Fruit fly (Drosophila melanogaster) whole organism, embryonic: Measurements from ENCODE around the gene Tctp.

ENCODE experiments used
- BEAF-32 ChIP-seq: fragments of 200-800 bp; sonication (Bioruptor generic); optimal IDR thresholded peaks from 3 replicates; lab custom pipeline; 2017; ENCODE audit warnings: missing biosample characterization, missing genetic modification characterization, mild to moderate bottlenecking, moderate library complexity, missing genetic modification reagents
- CG10147 ChIP-seq: fragments of 200-800 bp; sonication (Bioruptor generic); optimal IDR thresholded peaks from 2 replicates; lab custom pipeline; 2019; ENCODE audit warnings: missing biosample characterization, mild to moderate bottlenecking, missing genetic modification characterization, moderate library complexity
- CG1233 ChIP-seq: fragments of 200-800 bp; sonication (Bioruptor generic); optimal IDR thresholded peaks from 4 replicates; lab custom pipeline; 2018; ENCODE audit warnings: missing biosample characterization, mild to moderate bottlenecking, missing genetic modification characterization
- CG12659 ChIP-seq: fragments of 200-800 bp; sonication (Bioruptor generic); optimal IDR thresholded peaks from 3 replicates; lab custom pipeline; 2017; ENCODE audit warnings: mild to moderate bottlenecking, missing biosample characterization, missing genetic modification reagents, missing genetic modification characterization
- CG12942 ChIP-seq: fragments of 200-800 bp; sonication (Bioruptor generic); optimal IDR thresholded peaks from 3 replicates; lab custom pipeline; 2016; ENCODE audit warnings: missing biosample characterization, missing genetic modification characterization
- CG13296 ChIP-seq: fragments of 200-800 bp; sonication (Bioruptor generic); optimal IDR thresholded peaks from 3 replicates; lab custom pipeline; 2018; ENCODE audit warnings: missing biosample characterization, mild to moderate bottlenecking, missing genetic modification characterization
- CG1602 ChIP-seq: fragments of 200-800 bp; sonication (Bioruptor generic); optimal IDR thresholded peaks from 3 replicates; lab custom pipeline; 2016; ENCODE audit warnings: missing biosample characterization, missing genetic modification characterization
- CG16813 ChIP-seq: fragments of 200-800 bp; sonication (Bioruptor generic); IDR thresholded peaks from 3 replicates; pipeline ENCODE4 v1.3.6; 2022; ENCODE audit warnings: missing biosample characterization, missing genetic modification characterization; ENCODE audit not compliant: partially characterized antibody
- CG18262 ChIP-seq: fragments of 200-800 bp; optimal IDR thresholded peaks from 3 replicates; lab custom pipeline; 2019; ENCODE audit warnings: missing biosample characterization, mild to moderate bottlenecking, missing genetic modification characterization, moderate library complexity
- CG32767 ChIP-seq: fragments of 200-800 bp; sonication (Bioruptor generic); IDR thresholded peaks from 2 replicates; pipeline ENCODE4 v1.3.6; 2022; ENCODE audit warnings: missing biosample characterization, missing genetic modification characterization
- CG33213 ChIP-seq: fragments of 200-800 bp; sonication (Bioruptor generic); optimal IDR thresholded peaks from 3 replicates; lab custom pipeline; 2016; ENCODE audit warnings: missing biosample characterization, missing genetic modification characterization
- CG34224 ChIP-seq: fragments of 200-800 bp; sonication (Bioruptor generic); IDR thresholded peaks from 3 replicates; pipeline ENCODE4 v1.3.6; 2022; ENCODE audit warnings: missing biosample characterization, missing genetic modification characterization; ENCODE audit not compliant: partially characterized antibody
- CG4328 ChIP-seq: fragments of 200-800 bp; sonication (Bioruptor generic); optimal IDR thresholded peaks from 3 replicates; lab custom pipeline; 2017; ENCODE audit warnings: missing biosample characterization, missing genetic modification reagents, missing genetic modification characterization
- CG4424 ChIP-seq: fragments of 200-800 bp; sonication (Bioruptor generic); optimal IDR thresholded peaks from 3 replicates; lab custom pipeline; 2016; ENCODE audit warnings: missing biosample characterization, missing genetic modification characterization
- CG7928 ChIP-seq: fragments of 200-800 bp; sonication (Bioruptor generic); optimal IDR thresholded peaks from 2 replicates; lab custom pipeline; 2017; ENCODE audit warnings: missing biosample characterization, mild to moderate bottlenecking, missing genetic modification characterization
- CG8290 ChIP-seq, 3 experiments: fragments of 200-800 bp; sonication (Bioruptor generic); optimal IDR thresholded peaks; 2 replicates each; lab custom pipeline; 2016 to 2019; ENCODE audit warnings: missing biosample characterization in 3 of 3, missing genetic modification characterization in 3 of 3, mild to moderate bottlenecking in 2 of 3, moderate library complexity in 1 of 3
- CG8388 ChIP-seq: fragments of 200-800 bp; sonication (Bioruptor generic); optimal IDR thresholded peaks from 2 replicates; lab custom pipeline; 2019; ENCODE audit warnings: missing biosample characterization, mild to moderate bottlenecking, missing genetic modification characterization, moderate library complexity
- CG9932 ChIP-seq: fragments of 200-800 bp; sonication (Bioruptor generic); IDR thresholded peaks from 2 replicates; pipeline ENCODE4 v1.3.6; 2022; ENCODE audit warnings: missing biosample characterization, missing genetic modification characterization
- D19B ChIP-seq: fragments of 200-800 bp; sonication (Bioruptor generic); optimal IDR thresholded peaks from 2 replicates; lab custom pipeline; 2017; ENCODE audit warnings: missing biosample characterization, mild to moderate bottlenecking, missing genetic modification characterization
- Dip3 ChIP-seq: fragments of 200-800 bp; sonication (Bioruptor generic); optimal IDR thresholded peaks from 3 replicates; lab custom pipeline; 2016; ENCODE audit warnings: missing biosample characterization, missing genetic modification characterization
- Fer1 ChIP-seq: fragments of 200-800 bp; sonication (Bioruptor generic); optimal IDR thresholded peaks from 2 replicates; lab custom pipeline; 2017; ENCODE audit warnings: missing biosample characterization, mild to moderate bottlenecking, missing genetic modification characterization
- HmgZ ChIP-seq: fragments of 200-800 bp; sonication (Bioruptor generic); optimal IDR thresholded peaks from 2 replicates; lab custom pipeline; 2018; ENCODE audit warnings: missing biosample characterization, mild to moderate bottlenecking, missing genetic modification characterization
- Kr ChIP-seq: fragments of 200-800 bp; sonication (Bioruptor generic); optimal IDR thresholded peaks from 2 replicates; lab custom pipeline; 2017; ENCODE audit warnings: missing biosample characterization, mild to moderate bottlenecking, missing genetic modification characterization
- Max ChIP-seq: fragments of 200-800 bp; sonication (Bioruptor generic); optimal IDR thresholded peaks from 2 replicates; lab custom pipeline; 2016; ENCODE audit warnings: missing biosample characterization, mild to moderate bottlenecking, missing genetic modification characterization
- Myb ChIP-seq: fragments of 200-800 bp; sonication (Bioruptor generic); optimal IDR thresholded peaks from 2 replicates; lab custom pipeline; 2016; ENCODE audit warnings: missing biosample characterization, missing genetic modification characterization
- Nf-YB ChIP-seq: fragments of 200-800 bp; sonication (Bioruptor generic); optimal IDR thresholded peaks from 3 replicates; lab custom pipeline; 2019; ENCODE audit warnings: missing biosample characterization, mild to moderate bottlenecking, missing genetic modification characterization, moderate library complexity
- Sox100B ChIP-seq: fragments of 200-800 bp; sonication (Bioruptor generic); optimal IDR thresholded peaks from 3 replicates; lab custom pipeline; 2018; ENCODE audit warnings: missing biosample characterization, mild to moderate bottlenecking, missing genetic modification characterization
- Trl ChIP-seq, 3 experiments: fragments of >200 bp in 2 of 3; fragments of 200-800 bp in 1 of 3; sonication (Bioruptor generic) in 1 of 3; optimal IDR thresholded peaks; 2 replicates in 1 of 3; 3 replicates in 2 of 3; lab custom pipeline; 2016 to 2017; ENCODE audit warnings: missing biosample characterization in 1 of 3, missing genetic modification characterization in 1 of 3
- Vsx1 ChIP-seq: fragments of 200-800 bp; sonication (Bioruptor generic); optimal IDR thresholded peaks from 2 replicates; lab custom pipeline; 2017; ENCODE audit warnings: missing biosample characterization, mild to moderate bottlenecking, missing genetic modification characterization, missing genetic modification reagents
- bowl ChIP-seq: fragments of 200-800 bp; sonication (Bioruptor generic); IDR thresholded peaks from 2 replicates; pipeline ENCODE4 v1.3.6; 2022; ENCODE audit warnings: missing biosample characterization, missing genetic modification characterization
- ci ChIP-seq: fragments of 200-800 bp; sonication (Bioruptor generic); IDR thresholded peaks from 3 replicates; pipeline ENCODE4 v1.3.6; 2022; ENCODE audit warnings: missing biosample characterization, missing genetic modification characterization
- dm ChIP-seq: fragments of 200-800 bp; sonication (Bioruptor generic); optimal IDR thresholded peaks from 3 replicates; lab custom pipeline; 2016; ENCODE audit warnings: missing biosample characterization, missing genetic modification characterization
- fd102C ChIP-seq: fragments of 200-800 bp; sonication (Bioruptor generic); optimal IDR thresholded peaks from 2 replicates; lab custom pipeline; 2018; ENCODE audit warnings: missing biosample characterization, mild to moderate bottlenecking, missing genetic modification characterization, moderate library complexity
- fd64A ChIP-seq: fragments of 200-800 bp; sonication (Bioruptor generic); optimal IDR thresholded peaks from 3 replicates; lab custom pipeline; 2018; ENCODE audit warnings: missing biosample characterization, mild to moderate bottlenecking, missing genetic modification characterization
- gem ChIP-seq: fragments of 200-800 bp; sonication (Bioruptor generic); optimal IDR thresholded peaks from 2 replicates; lab custom pipeline; 2019; ENCODE audit warnings: missing biosample characterization, mild to moderate bottlenecking, missing genetic modification characterization, moderate library complexity
- gsb-n ChIP-seq: fragments of 200-800 bp; sonication (Bioruptor generic); optimal IDR thresholded peaks from 3 replicates; lab custom pipeline; 2018; ENCODE audit warnings: missing biosample characterization, mild to moderate bottlenecking, missing genetic modification characterization
- hbn ChIP-seq: fragments of 200-800 bp; sonication (Bioruptor generic); IDR thresholded peaks from 2 replicates; pipeline ENCODE4 v1.3.6; 2022; ENCODE audit warnings: missing biosample characterization, missing genetic modification characterization; ENCODE audit not compliant: partially characterized antibody
- kni ChIP-seq: fragments of 200-800 bp; sonication (Bioruptor generic); optimal IDR thresholded peaks from 3 replicates; lab custom pipeline; 2017; ENCODE audit warnings: mild to moderate bottlenecking, missing biosample characterization, missing genetic modification reagents, missing genetic modification characterization
- knrl ChIP-seq: fragments of 200-800 bp; sonication (Bioruptor generic); IDR thresholded peaks from 3 replicates; pipeline ENCODE4 v1.3.6; 2022; ENCODE audit warnings: missing biosample characterization, missing genetic modification characterization; ENCODE audit not compliant: partially characterized antibody
- lola ChIP-seq, 3 experiments: fragments of >200 bp in 2 of 3; fragments of 200-800 bp in 1 of 3; sonication (Bioruptor generic) in 1 of 3; optimal IDR thresholded peaks; 2 replicates each; lab custom pipeline; 2017 to 2019; ENCODE audit warnings: missing biosample characterization in 3 of 3, missing genetic modification characterization in 3 of 3, mild to moderate bottlenecking in 1 of 3, moderate library complexity in 1 of 3
- mirr ChIP-seq: fragments of 200-800 bp; sonication (Bioruptor generic); optimal IDR thresholded peaks from 3 replicates; lab custom pipeline; 2018; ENCODE audit warnings: missing biosample characterization, mild to moderate bottlenecking, missing genetic modification characterization
- odd ChIP-seq: fragments of 200-800 bp; sonication (Bioruptor generic); optimal IDR thresholded peaks from 2 replicates; lab custom pipeline; 2017; ENCODE audit warnings: missing biosample characterization, mild to moderate bottlenecking, missing genetic modification characterization
- pho ChIP-seq: fragments of 200-800 bp; sonication (Bioruptor generic); optimal IDR thresholded peaks from 2 replicates; lab custom pipeline; 2016; ENCODE audit warnings: missing biosample characterization, missing genetic modification characterization
- so ChIP-seq: fragments of 200-800 bp; sonication (Bioruptor generic); IDR thresholded peaks from 3 replicates; pipeline ENCODE4 v1.3.6; 2022; ENCODE audit warnings: missing biosample characterization, missing genetic modification characterization
- unpg ChIP-seq: fragments of 200-800 bp; sonication (Bioruptor generic); optimal IDR thresholded peaks from 3 replicates; lab custom pipeline; 2018; ENCODE audit warnings: missing biosample characterization, mild to moderate bottlenecking, missing genetic modification characterization, moderate library complexity
- zen ChIP-seq: fragments of 200-800 bp; sonication (Bioruptor generic); optimal IDR thresholded peaks from 3 replicates; lab custom pipeline; 2018; ENCODE audit warnings: missing biosample characterization, mild to moderate bottlenecking, missing genetic modification characterization, moderate library complexity

The Tctp gene

DNA sequence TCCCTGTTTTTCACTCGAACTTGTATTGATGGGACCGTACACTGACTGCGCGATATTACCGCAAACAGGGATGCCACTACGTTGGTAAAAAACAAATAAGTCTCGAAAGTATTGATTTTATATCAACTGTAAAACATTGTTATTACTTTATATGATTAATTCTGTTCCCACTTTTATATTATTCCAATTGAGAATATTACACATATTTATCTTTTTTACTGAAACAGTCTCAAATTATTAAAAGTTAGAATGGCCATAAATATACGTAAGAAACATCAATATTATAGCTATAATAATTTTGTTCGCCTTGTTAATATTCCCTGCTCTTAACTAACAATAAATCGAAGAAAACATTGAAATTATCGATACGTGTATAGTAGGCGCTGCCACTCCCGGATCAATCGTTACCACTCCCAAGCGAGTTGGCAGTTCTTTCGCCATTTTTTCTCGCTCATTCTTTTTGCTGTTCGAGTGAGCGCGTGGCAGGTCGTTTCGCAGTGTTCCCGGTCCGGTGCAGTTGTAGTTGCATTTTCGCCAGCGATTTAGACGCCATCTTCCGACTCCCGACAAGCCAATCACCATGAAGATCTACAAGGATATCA lies at the start of gene Tctp, which contains the start of gene SdhC (continued):
- peak; percentile 20; the same call in 1 of the 3 replicates for TF ChIP-seq CG16813
- TF ChIP-seq Trl (optimal IDR thresholded peaks at IDR 0.05; lab: Kevin White, UChicago), result peak in 1 of 2 experiments; percentile 15
- TF ChIP-seq Trl (GFP tag; optimal IDR thresholded peaks at IDR 0.05; lab: Kevin White, UChicago), result peak; percentile 51
- TF ChIP-seq gsb-n, result peak; percentile 45
- TF ChIP-seq CG1602 (GFP tag; lab: Kevin White, UChicago), result peak; percentile 0
- TF ChIP-seq hbn (GFP tag; lab: Robert Waterston, UW), result peak; percentile 42; the same call in 1 of the 2 replicates
- peak; percentile 19 for TF ChIP-seq CG33213 (GFP tag; lab: Kevin White, UChicago)
- TF ChIP-seq lola (GFP tag; optimal IDR thresholded peaks at IDR 0.05; lab: Kevin White, UChicago), result peak in 1 of 3 experiments; percentile 59
- no peak for TF ChIP-seq Kr (GFP tag; lab: Kevin White, UChicago)
- no peak for TF ChIP-seq fd102C (GFP tag; lab: Kevin White, UChicago)
- 0 out of 3 replicates have a peak, but pooled peaks have one; percentile 45 for TF ChIP-seq so (GFP tag; lab: Robert Waterston, UW)
- TF ChIP-seq knrl (GFP tag; lab: Robert Waterston, UW), result peak; percentile 48; the same call in 2 of the 3 replicates
- TF ChIP-seq Fer1, result peak; percentile 50
- TF ChIP-seq CG10147 (GFP tag; lab: Kevin White, UChicago), result peak; percentile 6
- TF ChIP-seq Vsx1 (GFP tag; lab: Kevin White, UChicago), result peak; percentile 24
- no peak for TF ChIP-seq Myb (GFP tag; lab: Kevin White, UChicago)
- TF ChIP-seq Nf-YB, result peak; percentile 16
- TF ChIP-seq HmgZ, result peak; percentile 40
- TF ChIP-seq unpg (GFP tag; lab: Kevin White, UChicago), result peak; percentile 32
- TF ChIP-seq CG4328, result peak; percentile 30
- peak; percentile 55 for TF ChIP-seq pho (GFP tag; lab: Kevin White, UChicago)
- peak; percentile 27 for TF ChIP-seq mirr (GFP tag; lab: Kevin White, UChicago)
- TF ChIP-seq dm (GFP tag; lab: Kevin White, UChicago), result peak; percentile 68
- peak; percentile 78 for TF ChIP-seq BEAF-32 (GFP tag; lab: Kevin White, UChicago)
- peak; percentile 37 for TF ChIP-seq kni (GFP tag; lab: Kevin White, UChicago)
- TF ChIP-seq ci (GFP tag; lab: Robert Waterston, UW), result peak; percentile 23; the same call in 1 of the 3 replicates
- TF ChIP-seq bowl (GFP tag; lab: Robert Waterston, UW), result no peak
- TF ChIP-seq fd64A, result no peak
- peak; percentile 15 for TF ChIP-seq D19B
- TF ChIP-seq zen, result peak; percentile 70
- peak; percentile 61 for TF ChIP-seq Sox100B (GFP tag; lab: Kevin White, UChicago)
- peak; percentile 83 for TF ChIP-seq CG12659 (GFP tag; lab: Kevin White, UChicago)
- TF ChIP-seq Max (GFP tag; lab: Kevin White, UChicago), result peak; percentile 72
- peak; percentile 42; the same call in 1 of the 2 replicates for TF ChIP-seq CG9932 (GFP tag; lab: Robert Waterston, UW)
- peak; percentile 46 for TF ChIP-seq CG4424 (GFP tag; lab: Kevin White, UChicago)
- TF ChIP-seq CG1233, result peak; percentile 13
- no peak for TF ChIP-seq CG7928 (GFP tag; lab: Kevin White, UChicago)
- peak; percentile 28 for TF ChIP-seq CG8290 (GFP tag; optimal IDR thresholded peaks at IDR 0.05; lab: Kevin White, UChicago)
- peak in 1 of 2 experiments; percentile 71 for TF ChIP-seq CG8290 (tag; optimal IDR thresholded peaks at IDR 0.05; lab: Kevin White, UChicago)
- peak; percentile 5 for TF ChIP-seq odd (GFP tag; lab: Kevin White, UChicago)
- TF ChIP-seq Dip3, result peak; percentile 7
- peak; percentile 15 for TF ChIP-seq CG8388 (GFP tag; lab: Kevin White, UChicago)
- TF ChIP-seq CG34224, result peak; percentile 32; the same call in 1 of the 3 replicates
- no peak for TF ChIP-seq CG32767 (GFP tag; lab: Robert Waterston, UW)
- TF ChIP-seq CG12942 (GFP tag; lab: Kevin White, UChicago), result peak; percentile 40
- peak; percentile 62 for TF ChIP-seq gem (tag; lab: Kevin White, UChicago)
- TF ChIP-seq CG18262 (tag; lab: Kevin White, UChicago), result peak; percentile 62
- peak; percentile 58 for TF ChIP-seq CG13296 (GFP tag; lab: Kevin White, UChicago)
